Fruit fly (Drosophila melanogaster) whole organism, embryonic: ENCODE data around the gene bys.

Experiments
- Abd-B ChIP-seq: fragments of 200-800 bp; sonication (Bioruptor generic); optimal IDR thresholded peaks from 2 replicates; lab custom pipeline; 2018; ENCODE audit warnings: missing biosample characterization, mild to moderate bottlenecking, missing genetic modification characterization, moderate library complexity
- Atf-2 ChIP-seq: fragments of 200-800 bp; sonication (Bioruptor generic); optimal IDR thresholded peaks from 2 replicates; lab custom pipeline; 2016; ENCODE audit warnings: missing biosample characterization, missing genetic modification characterization
- C15 ChIP-seq: fragments of 200-800 bp; sonication (Bioruptor generic); IDR thresholded peaks from 3 replicates; pipeline ENCODE4 v1.3.6; 2022; ENCODE audit warnings: missing biosample characterization, missing genetic modification characterization
- CG10209 ChIP-seq: fragments of 200-800 bp; sonication (Bioruptor generic); optimal IDR thresholded peaks from 3 replicates; lab custom pipeline; 2017; ENCODE audit warnings: missing biosample characterization, mild to moderate bottlenecking, missing genetic modification characterization, missing genetic modification reagents
- CG10267 ChIP-seq: fragments of 200-800 bp; sonication (Bioruptor generic); optimal IDR thresholded peaks from 2 replicates; lab custom pipeline; 2018; ENCODE audit warnings: missing biosample characterization, mild to moderate bottlenecking, missing genetic modification characterization, moderate library complexity
- CG1233 ChIP-seq: fragments of 200-800 bp; sonication (Bioruptor generic); optimal IDR thresholded peaks from 4 replicates; lab custom pipeline; 2018; ENCODE audit warnings: missing biosample characterization, mild to moderate bottlenecking, missing genetic modification characterization
- CG15073 ChIP-seq: fragments of 200-800 bp; sonication (Bioruptor generic); optimal IDR thresholded peaks from 2 replicates; lab custom pipeline; 2016; ENCODE audit warnings: missing biosample characterization, missing genetic modification characterization
- CG16815 ChIP-seq: fragments of 200-800 bp; sonication (Bioruptor generic); optimal IDR thresholded peaks from 3 replicates; lab custom pipeline; 2017; ENCODE audit warnings: missing biosample characterization, mild to moderate bottlenecking, missing genetic modification characterization
- CG17361 ChIP-seq: fragments of 200-800 bp; sonication (Bioruptor generic); IDR thresholded peaks from 3 replicates; pipeline ENCODE4 v1.3.6; 2022; ENCODE audit warnings: missing biosample characterization, missing genetic modification characterization
- CG18599 ChIP-seq: fragments of 200-800 bp; sonication (Bioruptor generic); optimal IDR thresholded peaks from 3 replicates; lab custom pipeline; 2017; ENCODE audit warnings: missing biosample characterization, missing genetic modification characterization, mild to moderate bottlenecking, moderate library complexity, missing genetic modification reagents
- CG2712 ChIP-seq: fragments of 200-800 bp; optimal IDR thresholded peaks from 3 replicates; lab custom pipeline; 2019; ENCODE audit warnings: missing biosample characterization, mild to moderate bottlenecking, missing genetic modification characterization, moderate library complexity
- CG33213 ChIP-seq: fragments of 200-800 bp; sonication (Bioruptor generic); optimal IDR thresholded peaks from 3 replicates; lab custom pipeline; 2016; ENCODE audit warnings: missing biosample characterization, missing genetic modification characterization
- CG42726 ChIP-seq: fragments of 200-800 bp; sonication (Bioruptor generic); IDR thresholded peaks from 2 replicates; pipeline ENCODE4 v1.3.6; 2022; ENCODE audit warnings: missing biosample characterization, missing genetic modification characterization; ENCODE audit not compliant: partially characterized antibody
- CG5953 ChIP-seq: fragments of 200-800 bp; sonication (Bioruptor generic); IDR thresholded peaks from 2 replicates; pipeline ENCODE4 v1.3.6; 2022; ENCODE audit warnings: missing biosample characterization, missing genetic modification characterization
- CG6175 ChIP-seq: fragments of 200-800 bp; sonication (Bioruptor generic); IDR thresholded peaks from 3 replicates; pipeline ENCODE4 v1.3.6; 2022; ENCODE audit warnings: missing biosample characterization, missing genetic modification characterization
- CG6654 ChIP-seq: fragments of 200-800 bp; sonication (Bioruptor generic); optimal IDR thresholded peaks from 2 replicates; lab custom pipeline; 2017; ENCODE audit warnings: missing biosample characterization, mild to moderate bottlenecking, missing genetic modification characterization
- CG6765 ChIP-seq: fragments of 200-800 bp; sonication (Bioruptor generic); optimal IDR thresholded peaks from 3 replicates; lab custom pipeline; 2017; ENCODE audit warnings: missing biosample characterization, mild to moderate bottlenecking, missing genetic modification characterization
- CG6791 ChIP-seq: fragments of 200-800 bp; sonication (Bioruptor generic); IDR thresholded peaks from 3 replicates; pipeline ENCODE4 v1.3.6; 2022; ENCODE audit warnings: missing biosample characterization, missing genetic modification characterization; ENCODE audit not compliant: partially characterized antibody
- CG7271 ChIP-seq: fragments of 200-800 bp; sonication (Bioruptor generic); optimal IDR thresholded peaks from 2 replicates; lab custom pipeline; 2018; ENCODE audit warnings: missing biosample characterization, mild to moderate bottlenecking, missing genetic modification characterization, moderate library complexity
- CG7357 ChIP-seq: fragments of 200-800 bp; sonication (Bioruptor generic); IDR thresholded peaks from 3 replicates; pipeline ENCODE4 v1.3.6; 2022; ENCODE audit warnings: missing biosample characterization, missing genetic modification characterization
- CG8765 ChIP-seq: fragments of 200-800 bp; sonication (Bioruptor generic); IDR thresholded peaks from 2 replicates; pipeline ENCODE4 v1.3.6; 2022; ENCODE audit warnings: missing biosample characterization, missing genetic modification characterization
- CkIIα-i1 ChIP-seq: fragments of 200-800 bp; sonication (Bioruptor generic); IDR thresholded peaks from 2 replicates; pipeline ENCODE4 v1.3.6; 2022; ENCODE audit warnings: missing biosample characterization, missing genetic modification characterization
- Doc2 ChIP-seq: fragments of 200-800 bp; sonication (Bioruptor generic); IDR thresholded peaks from 2 replicates; pipeline ENCODE4 v1.3.6; 2022; ENCODE audit warnings: missing biosample characterization, missing genetic modification characterization
- Eip74EF ChIP-seq, 2 experiments: fragments of 200-800 bp in 1 of 2; fragments of >200 bp in 1 of 2; sonication (Bioruptor generic) in 1 of 2; optimal IDR thresholded peaks; 2 replicates each; lab custom pipeline; 2017 to 2019; ENCODE audit warnings: missing biosample characterization in 2 of 2, missing genetic modification characterization in 2 of 2, mild to moderate bottlenecking in 1 of 2, moderate library complexity in 1 of 2
- Fer3 ChIP-seq: fragments of 200-800 bp; sonication (Bioruptor generic); optimal IDR thresholded peaks from 2 replicates; lab custom pipeline; 2018; ENCODE audit warnings: missing biosample characterization, mild to moderate bottlenecking, missing genetic modification characterization, moderate library complexity
- GATAe ChIP-seq: fragments of 200-800 bp; sonication (Bioruptor generic); conservative IDR thresholded peaks from 2 replicates; pipeline ENCODE4 v1.3.6; 2022; ENCODE audit warnings: missing biosample characterization, missing genetic modification characterization
- Gsc ChIP-seq: fragments of 200-800 bp; sonication (Bioruptor generic); IDR thresholded peaks from 2 replicates; pipeline ENCODE4 v1.3.6; 2022; ENCODE audit warnings: missing biosample characterization, missing genetic modification characterization
- HHEX ChIP-seq: fragments of 200-800 bp; sonication (Bioruptor generic); optimal IDR thresholded peaks from 3 replicates; lab custom pipeline; 2017; ENCODE audit warnings: missing biosample characterization, mild to moderate bottlenecking, missing genetic modification characterization, missing genetic modification reagents
- Hr51 ChIP-seq, 2 experiments: fragments of 200-800 bp; sonication (Bioruptor generic); optimal IDR thresholded peaks; 2 replicates in 1 of 2; 3 replicates in 1 of 2; lab custom pipeline; 2016 to 2018; ENCODE audit warnings: missing biosample characterization in 2 of 2, missing genetic modification characterization in 2 of 2, mild to moderate bottlenecking in 1 of 2, moderate library complexity in 1 of 2
- Jarid2 ChIP-seq: fragments of 200-800 bp; sonication (Bioruptor generic); optimal IDR thresholded peaks from 3 replicates; lab custom pipeline; 2017; ENCODE audit warnings: mild to moderate bottlenecking, missing biosample characterization, missing genetic modification reagents, missing genetic modification characterization
- Sry-δ ChIP-seq: fragments of 200-800 bp; sonication (Bioruptor generic); optimal IDR thresholded peaks from 2 replicates; lab custom pipeline; 2016; ENCODE audit warnings: missing biosample characterization, missing genetic modification characterization
- Ssrp ChIP-seq: fragments of 200-800 bp; sonication (Bioruptor generic); optimal IDR thresholded peaks from 2 replicates; lab custom pipeline; 2018; ENCODE audit warnings: missing biosample characterization, mild to moderate bottlenecking, missing genetic modification characterization, moderate library complexity
- Taf1 ChIP-seq: fragments of 200-800 bp; sonication (Bioruptor generic); IDR thresholded peaks from 2 replicates; pipeline ENCODE4 v1.3.6; 2022; ENCODE audit warnings: missing biosample characterization, missing genetic modification characterization
- Trl ChIP-seq, 3 experiments: fragments of >200 bp in 2 of 3; fragments of 200-800 bp in 1 of 3; sonication (Bioruptor generic) in 1 of 3; optimal IDR thresholded peaks; 2 replicates in 1 of 3; 3 replicates in 2 of 3; lab custom pipeline; 2016 to 2017; ENCODE audit warnings: missing biosample characterization in 1 of 3, missing genetic modification characterization in 1 of 3
- bbx ChIP-seq: fragments of 200-800 bp; sonication (Bioruptor generic); IDR thresholded peaks from 2 replicates; pipeline ENCODE4 v1.3.6; 2022; ENCODE audit warnings: missing biosample characterization, missing genetic modification characterization; ENCODE audit not compliant: partially characterized antibody
- cg ChIP-seq: fragments of 200-800 bp; sonication (Bioruptor generic); optimal IDR thresholded peaks from 3 replicates; lab custom pipeline; 2019; ENCODE audit warnings: missing biosample characterization, mild to moderate bottlenecking, missing genetic modification characterization, moderate library complexity
- croc ChIP-seq: fragments of 200-800 bp; sonication (Bioruptor generic); conservative IDR thresholded peaks from 3 replicates; pipeline ENCODE4 v1.3.6; 2022; ENCODE audit warnings: missing biosample characterization, missing genetic modification characterization
- en ChIP-seq: fragments of 200-800 bp; sonication (Bioruptor generic); optimal IDR thresholded peaks from 2 replicates; lab custom pipeline; 2016; ENCODE audit warnings: missing biosample characterization, missing genetic modification characterization
- ewg ChIP-seq: fragments of 200-800 bp; sonication (Bioruptor generic); optimal IDR thresholded peaks from 3 replicates; lab custom pipeline; 2017; ENCODE audit warnings: mild to moderate bottlenecking, missing biosample characterization, missing genetic modification reagents, missing genetic modification characterization
- fd3F ChIP-seq: fragments of 200-800 bp; sonication (Bioruptor generic); optimal IDR thresholded peaks from 2 replicates; lab custom pipeline; 2018; ENCODE audit warnings: missing biosample characterization, mild to moderate bottlenecking, missing genetic modification characterization, moderate library complexity
- gsb-n ChIP-seq: fragments of 200-800 bp; sonication (Bioruptor generic); optimal IDR thresholded peaks from 3 replicates; lab custom pipeline; 2018; ENCODE audit warnings: missing biosample characterization, mild to moderate bottlenecking, missing genetic modification characterization
- odd ChIP-seq: fragments of 200-800 bp; sonication (Bioruptor generic); optimal IDR thresholded peaks from 2 replicates; lab custom pipeline; 2017; ENCODE audit warnings: missing biosample characterization, mild to moderate bottlenecking, missing genetic modification characterization
- sens-2 ChIP-seq: fragments of 200-800 bp; sonication (Bioruptor generic); IDR thresholded peaks from 2 replicates; pipeline ENCODE4 v1.3.6; 2022; ENCODE audit warnings: missing biosample characterization, missing genetic modification characterization
- seq ChIP-seq: fragments of 200-800 bp; sonication (Bioruptor generic); IDR thresholded peaks from 2 replicates; pipeline ENCODE4 v1.3.6; 2022; ENCODE audit warnings: missing biosample characterization, missing genetic modification characterization
- slp2 ChIP-seq: fragments of 200-800 bp; sonication (Bioruptor generic); optimal IDR thresholded peaks from 2 replicates; lab custom pipeline; 2016; ENCODE audit warnings: missing biosample characterization, missing genetic modification characterization
- sug ChIP-seq: fragments of 200-800 bp; optimal IDR thresholded peaks from 2 replicates; lab custom pipeline; 2019; ENCODE audit warnings: missing biosample characterization, mild to moderate bottlenecking, missing genetic modification characterization, moderate library complexity
- tgo ChIP-seq: fragments of 200-800 bp; sonication (Bioruptor generic); IDR thresholded peaks from 3 replicates; pipeline ENCODE4 v1.3.6; 2022; ENCODE audit warnings: missing biosample characterization, missing genetic modification characterization
- trh ChIP-seq: fragments of 200-800 bp; sonication (Bioruptor generic); optimal IDR thresholded peaks from 2 replicates; lab custom pipeline; 2016; ENCODE audit warnings: missing biosample characterization, missing genetic modification characterization

The bys gene

dm6 chrX:7933210-7933915 lies 31.7 kb downstream of the bys start, which contains the start of the genes Dhdds and RpS14a (continued):
- TF ChIP-seq bbx (GFP tag; lab: Robert Waterston, UW) (peak; percentile 58), CG1233 (peak; percentile 59), CG6654 (GFP tag; lab: Kevin White, UChicago) (peak; percentile 8), Trl (optimal IDR thresholded peaks at IDR 0.05; lab: Kevin White, UChicago) (no peak), Trl (GFP tag; optimal IDR thresholded peaks at IDR 0.05; lab: Kevin White, UChicago) (peak; percentile 5), CG6175 (GFP tag; lab: Robert Waterston, UW) (no peak), Fer3 (peak; percentile 24), ewg (peak; percentile 44), CG8765 (GFP tag; lab: Robert Waterston, UW) (no peak), CG10267 (tag; lab: Kevin White, UChicago) (peak; percentile 71), CG6765 (GFP tag; lab: Kevin White, UChicago) (peak; percentile 57), Sry-δ (GFP tag; lab: Kevin White, UChicago) (peak; percentile 77), Eip74EF (GFP tag; optimal IDR thresholded peaks at IDR 0.05; lab: Kevin White, UChicago) (peak in 1 of 2 experiments; percentile 34), CG7271 (tag; lab: Kevin White, UChicago) (peak; percentile 80), odd (GFP tag; lab: Kevin White, UChicago) (peak; percentile 54), Atf-2 (GFP tag; lab: Kevin White, UChicago) (peak; percentile 17), fd3F (GFP tag; lab: Kevin White, UChicago) (peak; percentile 16), sug (tag; lab: Kevin White, UChicago) (peak; percentile 63), Taf1 (no peak), slp2 (GFP tag; lab: Kevin White, UChicago) (peak; percentile 53), gsb-n (tag; lab: Kevin White, UChicago) (peak; percentile 57), CG18599 (GFP tag; lab: Kevin White, UChicago) (peak; percentile 67), HHEX (GFP tag; lab: Kevin White, UChicago) (peak; percentile 67), sens-2 (GFP tag; lab: Robert Waterston, UW) (0 out of 2 replicates have a peak, but pooled peaks have one; percentile 19), Doc2 (GFP tag; lab: Robert Waterston, UW) (no peak), Ssrp (tag; lab: Kevin White, UChicago) (no peak), trh (peak; percentile 52), cg (no peak), CG33213 (GFP tag; lab: Kevin White, UChicago) (peak; percentile 32), Gsc (no peak), CG42726 (GFP tag; lab: Robert Waterston, UW) (0 out of 2 replicates have a peak, but pooled peaks have one; percentile 31), CG15073 (GFP tag; lab: Kevin White, UChicago) (no peak), C15 (no peak), CG6791 (peak; percentile 71; the same call in 2 of the 3 replicates), CG5953 (no peak), GATAe (GFP tag; lab: Robert Waterston, UW) (no peak), CkIIα-i1 (no peak), en (GFP tag; lab: Kevin White, UChicago) (peak; percentile 15), seq (GFP tag; lab: Robert Waterston, UW) (peak; percentile 9; the same call in 1 of the 2 replicates), tgo (GFP tag; lab: Robert Waterston, UW) (no peak), Abd-B (GFP tag; lab: Kevin White, UChicago) (no peak), Hr51 (GFP tag; optimal IDR thresholded peaks at IDR 0.05; lab: Kevin White, UChicago) (peak; percentile 43 to 54), Jarid2 (GFP tag; lab: Kevin White, UChicago) (peak; percentile 30), CG10209 (GFP tag; lab: Kevin White, UChicago) (peak; percentile 70), CG7357 (GFP tag; lab: Robert Waterston, UW) (no peak), croc (GFP tag; lab: Robert Waterston, UW) (no peak), CG16815 (peak; percentile 29), CG2712 (tag; lab: Kevin White, UChicago) (peak; percentile 66), CG17361 (GFP tag; lab: Robert Waterston, UW) (peak; percentile 83)
